Worm (Caenorhabditis elegans) whole organism, L4/young adult: ENCODE data around the gene acs-4.

Experiments
- W03F9.2 ChIP-seq: fragments of 150-350 bp; optimal IDR thresholded peaks from 2 replicates; lab custom pipeline; 2014; ENCODE audit warnings: missing biosample characterization, missing genetic modification characterization
- him-1 ChIP-seq: sonication (generic microtip); optimal IDR thresholded peaks from 2 replicates; lab custom pipeline; 2016; ENCODE audit warnings: missing genotype, missing genetic modification reagents, missing genetic modification characterization, missing compliant biosample characterization

ce11 chrIII:7195325-7195724 lies 27.7 kb downstream of the acs-4 start, which contains the start of gene F37C12.18:
- TF ChIP-seq W03F9.2 (tag; lab: Kevin White, UChicago) (no peak), him-1 (tag; lab: Kevin White, UChicago) (no peak)
